Fruit fly (Drosophila melanogaster): ENCODE measurements around the gene bsk.

- no peak for TF ChIP-seq pan (optimal IDR thresholded peaks at IDR 0.05)
- no peak for TF ChIP-seq Dfd (GFP tag; optimal IDR thresholded peaks at IDR 0.05)
- TF ChIP-seq dmrt93B (GFP tag; optimal IDR thresholded peaks at IDR 0.05): no peak
- no peak for TF ChIP-seq tai (GFP tag; optimal IDR thresholded peaks at IDR 0.05)
- TF ChIP-seq Hr78 (GFP tag; optimal IDR thresholded peaks at IDR 0.05): no peak
- TF ChIP-seq jim (GFP tag; optimal IDR thresholded peaks at IDR 0.05): no peak
- no peak for TF ChIP-seq h (GFP tag; optimal IDR thresholded peaks at IDR 0.05)
- no peak for TF ChIP-seq sage (GFP tag; optimal IDR thresholded peaks at IDR 0.05)
- no peak for TF ChIP-seq dsf (GFP tag; optimal IDR thresholded peaks at IDR 0.05; ENCODE audit: borderline replicate concordance)
- no peak for TF ChIP-seq Myc (optimal IDR thresholded peaks at IDR 0.05)
- peak; percentile 18 for TF ChIP-seq psq (GFP tag; optimal IDR thresholded peaks at IDR 0.05)
- no peak for TF ChIP-seq Sp1 (GFP tag; optimal IDR thresholded peaks at IDR 0.05)
- TF ChIP-seq woc (GFP tag; optimal IDR thresholded peaks at IDR 0.05): no peak
- no peak for TF ChIP-seq br (GFP tag; optimal IDR thresholded peaks at IDR 0.05)
Observed at dm6 chr2L:10276436-10276835, 26.1 kb upstream of the bsk start.
